Fruit fly (Drosophila melanogaster) whole organism, prepupa: ENCODE data around the gene CG12236.

Experiments used
- Blimp-1 ChIP-seq: fragments of 200-800 bp; sonication (Bioruptor generic); optimal IDR thresholded peaks from 3 replicates; lab custom pipeline; 2017; ENCODE audit warnings: missing biosample characterization, missing genetic modification characterization, mild to moderate bottlenecking, moderate library complexity, missing genetic modification reagents
- CG10669 ChIP-seq: fragments of 200-800 bp; sonication (Bioruptor generic); optimal IDR thresholded peaks from 3 replicates; lab custom pipeline; 2018; ENCODE audit warnings: missing biosample characterization, mild to moderate bottlenecking, missing genetic modification characterization, moderate library complexity
- CG11762 ChIP-seq: fragments of 200-800 bp; sonication (Bioruptor generic); optimal IDR thresholded peaks from 3 replicates; lab custom pipeline; 2016; ENCODE audit warnings: missing biosample characterization, missing genetic modification characterization; ENCODE audit not compliant: insufficient read depth
- CG11902 ChIP-seq: fragments of 200-800 bp; sonication (Bioruptor generic); optimal IDR thresholded peaks from 3 replicates; lab custom pipeline; 2016; ENCODE audit warnings: missing biosample characterization, missing genetic modification characterization
- CG34406 ChIP-seq: fragments of 200-800 bp; sonication (Bioruptor generic); optimal IDR thresholded peaks from 3 replicates; lab custom pipeline; 2016; ENCODE audit warnings: missing biosample characterization, missing genetic modification characterization
- CG4318 ChIP-seq: fragments of 200-800 bp; sonication (Bioruptor generic); optimal IDR thresholded peaks from 3 replicates; lab custom pipeline; 2017; ENCODE audit warnings: missing biosample characterization, mild to moderate bottlenecking, missing genetic modification characterization
- CG6163 ChIP-seq: fragments of 200-800 bp; sonication (Bioruptor generic); IDR thresholded peaks from 3 replicates; pipeline ENCODE4 v1.3.6; 2022; ENCODE audit warnings: missing biosample characterization, missing genetic modification characterization
- CG6792 ChIP-seq: fragments of 200-800 bp; sonication (Bioruptor generic); optimal IDR thresholded peaks from 3 replicates; lab custom pipeline; 2016; ENCODE audit warnings: missing biosample characterization, missing genetic modification characterization
- CG6854 ChIP-seq: fragments of 200-800 bp; sonication (Bioruptor generic); optimal IDR thresholded peaks from 2 replicates; lab custom pipeline; 2017; ENCODE audit warnings: missing biosample characterization, mild to moderate bottlenecking, missing genetic modification characterization
- CG8319 ChIP-seq: fragments of 200-800 bp; sonication (Bioruptor generic); optimal IDR thresholded peaks from 3 replicates; lab custom pipeline; 2016; ENCODE audit warnings: missing biosample characterization, missing genetic modification characterization
- Eip75B ChIP-seq: fragments of 200-800 bp; sonication (Bioruptor generic); optimal IDR thresholded peaks from 3 replicates; lab custom pipeline; 2016; ENCODE audit warnings: missing biosample characterization, missing genetic modification characterization
- Gug ChIP-seq: fragments of 200-800 bp; sonication (Bioruptor generic); IDR thresholded peaks from 2 replicates; pipeline ENCODE4 v1.3.6; 2022; ENCODE audit warnings: missing biosample characterization, missing genetic modification characterization
- Sox102F ChIP-seq: fragments of 200-800 bp; sonication (Bioruptor generic); optimal IDR thresholded peaks from 2 replicates; lab custom pipeline; 2016; ENCODE audit warnings: missing biosample characterization, mild to moderate bottlenecking, missing genetic modification characterization
- achi ChIP-seq: fragments of 200-800 bp; sonication (Bioruptor generic); optimal IDR thresholded peaks from 3 replicates; lab custom pipeline; 2016; ENCODE audit warnings: missing biosample characterization, missing genetic modification characterization
- dac ChIP-seq: fragments of 200-800 bp; sonication (Bioruptor generic); optimal IDR thresholded peaks from 2 replicates; lab custom pipeline; 2017; ENCODE audit warnings: missing biosample characterization, mild to moderate bottlenecking, missing genetic modification characterization
- fd59A ChIP-seq: fragments of 200-800 bp; sonication (Bioruptor generic); optimal IDR thresholded peaks from 2 replicates; lab custom pipeline; 2017; ENCODE audit warnings: missing biosample characterization, mild to moderate bottlenecking, missing genetic modification characterization, missing genetic modification reagents
- fd85E ChIP-seq: fragments of 200-800 bp; sonication (Bioruptor generic); optimal IDR thresholded peaks from 3 replicates; lab custom pipeline; 2016; ENCODE audit warnings: missing biosample characterization, missing genetic modification characterization
- pdm3 ChIP-seq: fragments of 200-800 bp; sonication (Bioruptor generic); optimal IDR thresholded peaks from 3 replicates; lab custom pipeline; 2016; ENCODE audit warnings: missing biosample characterization, missing genetic modification characterization
- ss ChIP-seq, 2 experiments: fragments of 200-800 bp; sonication (Bioruptor generic); optimal IDR thresholded peaks; 2 replicates in 1 of 2; 3 replicates in 1 of 2; lab custom pipeline; 2017 to 2018; ENCODE audit warnings: mild to moderate bottlenecking in 2 of 2, missing biosample characterization in 2 of 2, missing genetic modification characterization in 2 of 2, moderate library complexity in 1 of 2
- svp ChIP-seq: fragments of 200-800 bp; sonication (Bioruptor generic); peaks from one replicate; lab custom pipeline; 2016; ENCODE audit warnings: missing biosample characterization, missing genetic modification characterization
- vri ChIP-seq: fragments of 200-800 bp; sonication (Bioruptor generic); optimal IDR thresholded peaks from 3 replicates; lab custom pipeline; 2016; ENCODE audit warnings: missing biosample characterization, mild to moderate bottlenecking, missing genetic modification characterization

CG12236 gene

DNA sequence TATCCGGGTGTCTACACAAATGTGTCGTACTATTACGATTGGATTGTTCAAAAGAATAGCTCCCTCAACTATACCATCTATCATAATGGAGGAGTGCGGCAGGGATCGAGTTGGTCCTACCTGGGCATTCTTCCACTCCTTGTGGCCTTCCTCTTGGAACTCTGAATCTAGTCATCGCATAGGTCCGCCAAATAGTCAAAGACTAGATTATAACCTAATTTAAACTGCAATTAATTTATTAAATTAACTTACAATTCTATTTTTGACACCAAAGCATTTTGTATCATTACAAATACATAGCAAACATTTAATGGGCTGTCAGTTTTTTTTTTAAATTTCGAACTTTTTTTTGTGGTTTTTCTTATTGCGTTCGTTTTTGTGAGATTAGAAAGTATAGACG lies 42.0 kb downstream of the CG12236 start, which contains the start of gene CG32755:
Gene CG32755 (plus strand): TSS at position 301 of the 400 bp plus-strand sequence.
- TF ChIP-seq Blimp-1 (GFP tag; lab: Kevin White, UChicago), result no peak
- TF ChIP-seq dac (GFP tag; lab: Kevin White, UChicago), result no peak
- no peak for TF ChIP-seq Sox102F
- TF ChIP-seq svp, result no peak

DNA sequence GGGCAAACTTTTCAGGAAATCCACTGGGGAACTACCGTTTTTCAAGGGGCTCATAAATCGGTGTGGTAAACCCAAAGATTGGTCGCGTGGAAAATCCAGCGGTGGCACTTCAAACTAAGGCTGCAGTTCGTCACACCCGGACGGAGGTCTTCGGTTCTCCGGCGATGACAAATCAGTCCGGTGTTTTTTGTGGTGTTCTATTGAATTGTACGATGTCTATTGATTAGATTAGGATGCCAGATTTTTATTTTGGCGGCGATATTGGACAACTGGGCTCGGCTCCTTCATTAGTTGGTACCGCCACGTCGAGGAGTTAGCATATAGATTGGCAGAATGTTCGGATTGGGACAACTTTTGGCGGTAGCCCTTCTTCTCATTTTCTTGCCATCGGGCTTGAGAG lies 44.3 kb downstream of the CG12236 start, which contains the start of gene CG6048:
Gene CG6048 (plus strand): TSS at position 301 of the 400 bp plus-strand sequence.
- TF ChIP-seq CG6163 (no peak), pdm3 (GFP tag; lab: Kevin White, UChicago) (no peak), CG10669 (no peak), CG6854 (GFP tag; lab: Kevin White, UChicago) (no peak), achi (GFP tag; lab: Kevin White, UChicago) (no peak), fd85E (GFP tag; lab: Kevin White, UChicago) (no peak), ss (GFP tag; optimal IDR thresholded peaks at IDR 0.05; lab: Kevin White, UChicago) (no peak), CG4318 (GFP tag; lab: Kevin White, UChicago) (no peak), fd59A (GFP tag; lab: Kevin White, UChicago) (no peak), CG11902 (GFP tag; lab: Kevin White, UChicago) (no peak), Gug (GFP tag; lab: Robert Waterston, UW) (no peak), Eip75B (GFP tag; lab: Kevin White, UChicago) (no peak), CG34406 (no peak), CG11762 (no peak), CG8319 (GFP tag; lab: Kevin White, UChicago) (no peak)

DNA sequence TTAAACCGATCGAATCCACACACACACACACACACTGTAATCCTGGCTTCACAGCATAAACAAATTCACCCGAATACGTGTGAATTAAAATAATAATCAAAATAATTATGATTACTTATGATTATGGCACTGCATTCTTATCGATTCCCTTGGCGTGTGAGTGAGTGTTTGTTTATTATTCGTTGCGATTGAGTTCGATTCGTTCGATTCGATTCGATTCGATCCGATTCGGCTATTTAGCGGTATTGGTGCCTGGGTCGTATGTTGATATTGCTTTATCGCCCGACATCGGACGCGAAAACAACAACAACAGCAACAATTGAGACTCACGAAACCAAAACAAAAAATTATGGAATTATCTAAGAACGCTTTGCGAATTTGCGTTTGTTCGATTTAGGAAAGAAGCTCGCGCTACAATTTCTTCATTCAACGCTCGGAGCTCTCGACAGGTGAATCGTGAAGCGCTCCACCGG lies 47.3 kb downstream of the CG12236 start, which contains the start of gene CG6067:
Gene CG6067 (plus strand): TSS at position 423 of the 473 bp plus-strand sequence.
- no peak for TF ChIP-seq ss (GFP tag; optimal IDR thresholded peaks at IDR 0.05; lab: Kevin White, UChicago)
- peak; percentile 48 for TF ChIP-seq vri
- TF ChIP-seq, all 60 proteins: peak for 1

DNA sequence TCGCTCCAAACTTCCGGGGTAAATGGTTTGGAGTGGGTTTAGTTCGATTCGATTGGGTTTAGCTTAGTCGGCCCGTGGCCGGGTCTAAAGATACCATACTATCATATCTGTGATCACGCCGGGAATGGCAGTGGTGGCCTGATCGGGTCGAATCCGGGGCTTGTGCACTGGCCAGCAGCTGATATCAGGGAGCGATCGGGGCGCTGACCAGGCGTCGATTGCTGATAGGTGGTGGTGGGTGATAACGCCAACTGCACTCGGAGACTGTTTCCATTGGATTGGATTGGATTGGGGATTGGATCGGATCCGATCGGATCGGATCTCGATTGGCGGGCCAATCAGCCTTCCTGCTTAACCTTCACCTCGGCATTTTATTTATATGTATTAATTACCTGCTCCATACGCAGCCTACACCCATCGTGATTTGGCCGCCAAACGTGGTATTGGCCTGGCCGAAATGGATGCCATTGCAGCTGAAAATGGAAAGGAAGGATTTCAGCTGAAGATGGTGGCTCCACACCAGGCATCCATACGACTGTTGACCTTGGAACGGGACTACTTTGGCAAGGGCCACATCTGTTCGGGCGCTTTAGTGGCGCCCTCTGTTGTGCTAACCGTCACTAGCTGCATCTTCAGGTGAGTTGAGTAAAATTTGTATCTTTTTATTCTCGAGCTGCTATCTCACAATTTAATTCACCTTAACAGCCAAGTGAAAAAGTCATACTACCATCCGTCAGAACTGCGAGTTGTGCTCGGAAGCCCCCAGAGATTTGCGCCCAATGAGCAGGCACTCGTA lies 48.9 kb downstream of the CG12236 start:
- TF ChIP-seq svp, result peak; percentile 94
- no peak for TF ChIP-seq CG6792 (GFP tag; lab: Kevin White, UChicago)
